Worm (Caenorhabditis elegans): ENCODE data around the gene lst-2.

lst-2 gene

DNA sequence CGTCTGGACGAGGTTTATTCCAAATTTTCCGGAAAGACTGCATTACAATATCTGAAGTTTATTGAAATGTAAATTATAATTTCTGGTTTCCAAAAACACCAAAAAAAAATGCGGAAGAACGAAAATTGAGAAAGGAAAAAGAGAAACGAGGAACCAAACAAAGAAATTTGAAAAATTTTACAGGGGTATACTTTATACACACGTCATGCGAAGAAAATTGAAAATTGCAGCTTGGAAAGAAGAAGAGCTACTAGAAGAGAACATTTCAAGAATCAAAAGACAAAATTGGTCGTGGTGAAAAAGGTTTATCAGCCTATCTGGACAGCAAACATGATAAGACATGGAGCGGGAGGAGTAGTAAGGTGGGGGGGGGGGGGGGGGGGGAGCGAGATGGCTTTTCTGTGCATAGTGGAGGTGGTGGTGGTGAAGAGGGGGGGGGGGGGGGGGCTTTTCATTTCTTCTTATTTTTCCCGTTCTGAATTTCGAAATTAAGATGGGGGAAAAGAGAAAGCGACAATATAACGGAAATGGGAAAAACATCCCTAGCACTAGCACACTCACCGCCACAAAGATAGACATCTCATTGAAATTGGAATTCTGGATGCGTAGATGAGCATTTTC, at the start of gene lst-2:
TSS of gene lst-2 (minus strand) at position 51 of the 621 bp plus-strand sequence.
- TF ChIP-seq ztf-29 (GFP tag; IDR thresholded peaks at IDR 0.05) (no peak), klf-2 (GFP tag; conservative IDR thresholded peaks at IDR 0.05) (no peak), flt-1 (GFP tag; IDR thresholded peaks at IDR 0.05) (no peak), ref-1 (GFP tag; conservative IDR thresholded peaks at IDR 0.05) (no peak), T22C8.4 (GFP tag; IDR thresholded peaks at IDR 0.05) (no peak), cog-1 (tag; optimal IDR thresholded peaks at IDR 0.05) (no peak), ztf-23 (GFP tag; IDR thresholded peaks at IDR 0.05) (no peak)

DNA sequence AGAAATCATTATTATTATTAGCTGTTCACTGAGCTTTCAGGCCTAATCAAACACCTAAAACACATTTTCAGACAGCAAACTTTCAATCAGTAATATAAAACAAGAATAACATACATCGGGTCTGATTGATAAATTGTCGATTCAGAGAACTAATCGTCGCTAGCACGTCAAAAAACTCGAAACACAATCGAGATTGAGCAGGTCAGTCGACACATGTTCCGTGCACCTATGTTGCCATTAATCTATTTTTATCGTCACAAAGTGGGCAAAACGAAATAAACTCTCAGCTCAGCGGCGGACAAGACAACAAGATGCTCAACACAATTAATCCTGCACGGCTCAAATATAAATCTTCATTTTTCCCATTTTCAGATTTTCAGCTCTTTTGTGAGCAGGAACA, 46.2 kb upstream of the lst-2 start:
- TF ChIP-seq flt-1 (GFP tag; IDR thresholded peaks at IDR 0.05) (no peak), ref-1 (GFP tag; conservative IDR thresholded peaks at IDR 0.05) (no peak), T22C8.4 (GFP tag; IDR thresholded peaks at IDR 0.05) (no peak), klf-2 (GFP tag; conservative IDR thresholded peaks at IDR 0.05) (no peak), ztf-23 (GFP tag; IDR thresholded peaks at IDR 0.05) (no peak), tab-1 (GFP tag; IDR thresholded peaks at IDR 0.05) (no peak), ztf-29 (GFP tag; IDR thresholded peaks at IDR 0.05) (no peak), med-1 (GFP tag; optimal IDR thresholded peaks at IDR 0.05; ENCODE audit: insufficient read depth) (no peak), cog-1 (tag; optimal IDR thresholded peaks at IDR 0.05) (no peak)

- TF ChIP-seq cog-1 (tag; optimal IDR thresholded peaks at IDR 0.05): no peak
- TF ChIP-seq ref-1 (GFP tag; conservative IDR thresholded peaks at IDR 0.05): no peak
- no peak for TF ChIP-seq klf-2 (GFP tag; conservative IDR thresholded peaks at IDR 0.05)
- TF ChIP-seq ztf-23 (GFP tag; IDR thresholded peaks at IDR 0.05): no peak
- no peak for TF ChIP-seq tab-1 (GFP tag; IDR thresholded peaks at IDR 0.05)
Observed at ce11 chrX:4427387-4427786, 44.2 kb upstream of the lst-2 start.

DNA sequence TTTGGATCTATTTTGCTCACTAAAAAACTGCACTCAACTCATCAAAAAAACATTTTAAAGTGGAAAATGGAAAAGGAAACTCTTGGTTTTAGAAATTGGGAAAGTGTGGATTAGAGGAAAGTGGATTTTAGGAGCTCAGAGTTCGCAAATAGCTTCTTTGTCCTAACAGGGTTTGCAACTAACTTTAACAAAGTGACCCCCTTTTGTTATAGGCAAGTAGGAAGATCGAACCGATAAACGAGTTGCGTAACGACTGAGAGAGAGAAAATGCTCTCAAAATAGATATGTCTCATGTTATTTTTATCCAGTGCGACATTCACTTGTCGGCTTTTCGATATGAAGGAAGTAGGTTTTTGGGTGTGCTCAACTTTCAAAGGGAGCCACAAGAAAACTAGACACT, 43.3 kb upstream of the lst-2 start:
- TF ChIP-seq flt-1 (GFP tag; IDR thresholded peaks at IDR 0.05) (no peak), ztf-23 (GFP tag; IDR thresholded peaks at IDR 0.05) (no peak), ztf-29 (GFP tag; IDR thresholded peaks at IDR 0.05) (no peak), tab-1 (GFP tag; IDR thresholded peaks at IDR 0.05) (no peak), T22C8.4 (GFP tag; IDR thresholded peaks at IDR 0.05) (no peak), klf-2 (GFP tag; conservative IDR thresholded peaks at IDR 0.05) (no peak), med-1 (GFP tag; optimal IDR thresholded peaks at IDR 0.05; ENCODE audit: insufficient read depth) (no peak), cog-1 (tag; optimal IDR thresholded peaks at IDR 0.05) (no peak), ref-1 (GFP tag; conservative IDR thresholded peaks at IDR 0.05) (no peak)

- TF ChIP-seq ref-1 (GFP tag; conservative IDR thresholded peaks at IDR 0.05): no peak
Observed at ce11 chrX:4424254-4424653, 41.1 kb upstream of the lst-2 start.

- TF ChIP-seq ztf-23 (GFP tag; IDR thresholded peaks at IDR 0.05) (no peak), ref-1 (GFP tag; conservative IDR thresholded peaks at IDR 0.05) (no peak), cog-1 (tag; optimal IDR thresholded peaks at IDR 0.05) (no peak), ztf-29 (GFP tag; IDR thresholded peaks at IDR 0.05) (no peak), tab-1 (GFP tag; IDR thresholded peaks at IDR 0.05) (no peak), flt-1 (GFP tag; IDR thresholded peaks at IDR 0.05) (no peak), med-1 (GFP tag; optimal IDR thresholded peaks at IDR 0.05; ENCODE audit: insufficient read depth) (no peak), T22C8.4 (GFP tag; IDR thresholded peaks at IDR 0.05) (no peak)
Observed at ce11 chrX:4418751-4419150, 35.6 kb upstream of the lst-2 start, which contains the start of gene dop-1. Gene dop-1 (minus strand): TSS chrX:4418851.

DNA sequence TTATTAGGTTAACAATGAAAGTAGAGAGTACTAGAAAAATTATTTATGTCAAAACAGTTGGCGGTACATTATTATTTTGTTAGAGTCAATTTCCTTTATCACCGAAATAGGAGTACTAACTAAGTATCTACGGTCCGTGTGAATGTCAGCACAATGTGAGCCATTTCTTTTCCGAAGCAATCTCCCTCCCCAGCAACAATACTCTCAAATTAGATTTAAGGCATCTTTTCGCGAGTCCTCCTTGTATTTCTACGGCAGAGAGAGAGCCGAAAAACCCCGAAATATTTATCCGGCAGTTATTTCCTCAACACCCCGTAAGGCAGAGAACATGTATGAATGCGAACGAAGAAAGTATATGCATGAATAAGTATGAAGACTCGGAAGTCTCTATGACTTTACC, 32.1 kb upstream of the lst-2 start:
- TF ChIP-seq flt-1 (GFP tag; IDR thresholded peaks at IDR 0.05) (no peak), ztf-29 (GFP tag; IDR thresholded peaks at IDR 0.05) (no peak), med-1 (GFP tag; optimal IDR thresholded peaks at IDR 0.05; ENCODE audit: insufficient read depth) (no peak), tab-1 (GFP tag; IDR thresholded peaks at IDR 0.05) (no peak), cog-1 (tag; optimal IDR thresholded peaks at IDR 0.05) (no peak), T22C8.4 (GFP tag; IDR thresholded peaks at IDR 0.05) (no peak), klf-2 (GFP tag; conservative IDR thresholded peaks at IDR 0.05) (no peak), ref-1 (GFP tag; conservative IDR thresholded peaks at IDR 0.05) (no peak), ztf-23 (GFP tag; IDR thresholded peaks at IDR 0.05) (no peak)

ce11 chrX:4413206-4413605, 30.0 kb upstream of the lst-2 start:
- TF ChIP-seq klf-2 (GFP tag; conservative IDR thresholded peaks at IDR 0.05): no peak
- no peak for TF ChIP-seq T22C8.4 (GFP tag; IDR thresholded peaks at IDR 0.05)
- no peak for TF ChIP-seq flt-1 (GFP tag; IDR thresholded peaks at IDR 0.05)
- no peak for TF ChIP-seq ref-1 (GFP tag; conservative IDR thresholded peaks at IDR 0.05)
- TF ChIP-seq tab-1 (GFP tag; IDR thresholded peaks at IDR 0.05): no peak
- no peak for TF ChIP-seq cog-1 (tag; optimal IDR thresholded peaks at IDR 0.05)
- TF ChIP-seq med-1 (GFP tag; optimal IDR thresholded peaks at IDR 0.05; ENCODE audit: insufficient read depth): no peak
- TF ChIP-seq ztf-29 (GFP tag; IDR thresholded peaks at IDR 0.05): no peak
- TF ChIP-seq ztf-23 (GFP tag; IDR thresholded peaks at IDR 0.05): no peak

DNA sequence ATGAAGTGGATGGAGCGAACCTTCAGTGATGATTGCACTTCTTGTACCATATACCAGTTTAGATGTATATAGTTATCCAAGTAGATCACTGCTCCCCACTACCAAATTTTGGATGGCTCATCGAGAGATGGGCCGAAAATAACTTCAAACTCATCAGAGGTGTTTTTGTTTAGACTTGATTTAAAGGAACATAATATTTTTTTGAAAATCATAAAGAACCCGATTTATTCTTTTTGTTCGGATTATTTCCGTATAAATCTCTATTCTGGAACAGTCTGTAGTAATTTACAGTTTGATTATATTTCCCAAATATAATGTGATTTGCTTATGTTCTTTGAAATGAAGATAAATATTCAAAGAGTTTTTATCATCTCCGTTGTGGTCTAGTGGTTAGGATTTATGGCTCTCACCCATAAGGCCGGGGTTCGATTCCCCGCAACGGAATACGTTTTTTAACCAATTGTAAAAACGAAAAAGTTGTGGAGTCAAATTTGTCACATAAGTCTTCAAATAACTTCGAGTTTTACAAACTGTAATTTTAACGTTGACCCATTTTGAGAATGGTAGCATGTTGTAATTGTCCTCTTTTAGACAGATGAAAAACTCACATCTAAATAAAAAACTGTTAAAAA, 27.2 kb upstream of the lst-2 start:
- TF ChIP-seq ztf-29 (GFP tag; IDR thresholded peaks at IDR 0.05) (no peak), cog-1 (tag; optimal IDR thresholded peaks at IDR 0.05) (no peak), ref-1 (GFP tag; conservative IDR thresholded peaks at IDR 0.05) (no peak), T22C8.4 (GFP tag; IDR thresholded peaks at IDR 0.05) (no peak), flt-1 (GFP tag; IDR thresholded peaks at IDR 0.05) (no peak), med-1 (GFP tag; optimal IDR thresholded peaks at IDR 0.05; ENCODE audit: insufficient read depth) (no peak), tab-1 (GFP tag; IDR thresholded peaks at IDR 0.05) (no peak), ztf-23 (GFP tag; IDR thresholded peaks at IDR 0.05) (no peak), klf-2 (GFP tag; conservative IDR thresholded peaks at IDR 0.05) (no peak)
